Worm (Caenorhabditis elegans): ENCODE measurements around the gene F59H6.14.

Gene F59H6.14

DNA sequence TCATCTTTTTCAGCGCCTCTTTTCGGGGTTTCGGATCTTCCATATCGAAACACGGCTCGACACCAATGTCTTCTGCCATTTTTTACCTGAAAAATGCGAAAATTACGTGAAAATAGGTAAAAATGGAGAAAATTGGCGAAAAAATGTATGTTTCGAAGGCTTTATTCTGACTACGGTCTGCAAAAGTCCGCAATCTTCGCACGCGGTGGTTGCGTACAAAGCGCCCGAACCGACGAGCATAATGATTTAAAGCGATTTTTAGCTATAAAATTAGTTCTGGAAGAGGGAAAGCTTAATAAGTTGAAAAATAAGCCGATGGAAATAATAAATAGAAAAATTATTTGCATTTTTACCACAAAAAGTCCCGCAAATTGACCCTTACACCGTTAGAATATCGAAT lies 25.6 kb downstream of the F59H6.14 start, which contains the start of gene F07E5.5 (continued):
- TF ChIP-seq lin-15B (tag; optimal IDR thresholded peaks at IDR 0.05) = peak; percentile 41
- no peak for TF ChIP-seq tbx-2 (tag; optimal IDR thresholded peaks at IDR 0.05)
- peak; percentile 61 to 77 for TF ChIP-seq lin-35 (GFP tag; optimal IDR thresholded peaks at IDR 0.05)
- peak; percentile 13 for TF ChIP-seq blmp-1 (tag; optimal IDR thresholded peaks at IDR 0.05)
- no peak for TF ChIP-seq pax-3 (tag; optimal IDR thresholded peaks at IDR 0.05)
- TF ChIP-seq ama-1 (optimal IDR thresholded peaks at IDR 0.05) = no peak
- no peak for TF ChIP-seq zip-4 (GFP tag; optimal IDR thresholded peaks at IDR 0.05)
- no peak for TF ChIP-seq Y116A8C.19 (tag; optimal IDR thresholded peaks at IDR 0.05; ENCODE audit: borderline replicate concordance)
- no peak for TF ChIP-seq sox-4 (tag; optimal IDR thresholded peaks at IDR 0.05)
- no peak for TF ChIP-seq tlp-1 (tag; optimal IDR thresholded peaks at IDR 0.05)
- peak; percentile 43 for TF ChIP-seq fkh-8 (tag; optimal IDR thresholded peaks at IDR 0.05)
- TF ChIP-seq ceh-88 (GFP tag; IDR thresholded peaks at IDR 0.05) = no peak
- TF ChIP-seq efl-3 (GFP tag; optimal IDR thresholded peaks at IDR 0.05) = no peak
- no peak for TF ChIP-seq mab-9 (GFP tag; IDR thresholded peaks at IDR 0.05)
- TF ChIP-seq unc-98 (GFP tag; IDR thresholded peaks at IDR 0.05) = no peak
- peak; percentile 28 for TF ChIP-seq elt-2 (tag; optimal IDR thresholded peaks at IDR 0.05)
- TF ChIP-seq nhr-76 (tag; optimal IDR thresholded peaks at IDR 0.05) = no peak
- no peak for TF ChIP-seq nhr-47 (tag; optimal IDR thresholded peaks at IDR 0.05)
- no peak for TF ChIP-seq C04F5.9 (tag; optimal IDR thresholded peaks at IDR 0.05)
- TF ChIP-seq mep-1 (tag; optimal IDR thresholded peaks at IDR 0.05) = peak; percentile 77
- TF ChIP-seq unc-62 (GFP tag; optimal IDR thresholded peaks at IDR 0.05) = no peak
- peak; percentile 14 for TF ChIP-seq nhr-11 (tag; optimal IDR thresholded peaks at IDR 0.05)
- no peak for TF ChIP-seq ets-5 (GFP tag; IDR thresholded peaks at IDR 0.05)
- peak; percentile 23 for TF ChIP-seq snpc-4 (tag; optimal IDR thresholded peaks at IDR 0.05)
- TF ChIP-seq mef-2 (tag; optimal IDR thresholded peaks at IDR 0.05) = no peak
- no peak for TF ChIP-seq ceh-63 (GFP tag; optimal IDR thresholded peaks at IDR 0.05)
- TF ChIP-seq nhr-71 (tag; optimal IDR thresholded peaks at IDR 0.05) = no peak
- no peak for TF ChIP-seq unc-30 (tag; optimal IDR thresholded peaks at IDR 0.05)
- TF ChIP-seq nhr-77 (tag; optimal IDR thresholded peaks at IDR 0.05) = no peak
- no peak for TF ChIP-seq aha-1 (tag; optimal IDR thresholded peaks at IDR 0.05)
- TF ChIP-seq ceh-82 (tag; optimal IDR thresholded peaks at IDR 0.05) = peak; percentile 19 to 66 (median 64)
- no peak for TF ChIP-seq snu-23 (GFP tag; optimal IDR thresholded peaks at IDR 0.05)
- TF ChIP-seq mdl-1 (tag; optimal IDR thresholded peaks at IDR 0.05) = peak in 1 of 2 experiments; percentile 14
- peak; percentile 55 for TF ChIP-seq skn-1 (tag; optimal IDR thresholded peaks at IDR 0.05)
- TF ChIP-seq dpl-1 (GFP tag; optimal IDR thresholded peaks at IDR 0.05) = peak; percentile 54 to 78 (median 74)
- TF ChIP-seq lin-13 (GFP tag; optimal IDR thresholded peaks at IDR 0.05) = peak; percentile 4
- no peak for TF ChIP-seq ztf-4 (tag; optimal IDR thresholded peaks at IDR 0.05)
- TF ChIP-seq fkh-10 (GFP tag; optimal IDR thresholded peaks at IDR 0.05) = no peak
- peak; percentile 46 for TF ChIP-seq C16A3.4 (tag; optimal IDR thresholded peaks at IDR 0.05)
- TF ChIP-seq vab-15 (tag; optimal IDR thresholded peaks at IDR 0.05) = peak; percentile 27
- no peak for TF ChIP-seq hlh-17 (GFP tag; optimal IDR thresholded peaks at IDR 0.05; ENCODE audit: borderline replicate concordance)
- TF ChIP-seq lin-14 (GFP tag; optimal IDR thresholded peaks at IDR 0.05) = no peak
- no peak for TF ChIP-seq hpl-2 (GFP tag; optimal IDR thresholded peaks at IDR 0.05)
- peak; percentile 49 for TF ChIP-seq nhr-19 (GFP tag; conservative IDR thresholded peaks at IDR 0.05)
- TF ChIP-seq nhr-85 (tag) = peak; percentile 68

DNA sequence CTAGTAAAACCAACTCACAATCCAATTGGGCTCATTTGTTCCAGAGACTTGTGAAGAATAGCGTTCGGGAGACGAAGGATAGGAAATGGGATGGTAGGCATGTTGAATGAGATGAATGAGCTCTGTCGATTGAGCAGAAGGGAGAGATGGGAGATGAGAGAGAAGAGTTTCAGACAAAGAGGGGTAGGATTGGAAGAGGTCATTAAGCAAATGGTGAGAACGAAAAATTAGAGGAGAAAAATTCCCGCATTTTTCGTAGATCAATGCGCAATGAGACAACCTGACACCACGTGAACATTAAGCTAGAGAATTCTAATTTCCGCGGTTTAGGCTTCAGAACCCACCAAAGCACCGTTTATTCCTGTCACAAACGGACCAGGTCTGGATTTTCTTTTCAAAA lies 30.6 kb downstream of the F59H6.14 start, which contains the start of gene F07E5.13:
TSS of gene F07E5.13 (minus strand) at position 101 of the 400 bp plus-strand sequence.
- no peak for TF ChIP-seq skn-1 (tag; optimal IDR thresholded peaks at IDR 0.05)
- no peak for TF ChIP-seq zag-1 (tag; optimal IDR thresholded peaks at IDR 0.05)
- TF ChIP-seq alr-1 (tag; optimal IDR thresholded peaks at IDR 0.05; ENCODE audit: borderline replicate concordance) = no peak
- no peak for TF ChIP-seq nhr-237 (tag; optimal IDR thresholded peaks at IDR 0.05)
- no peak for TF ChIP-seq F16B12.6 (tag; optimal IDR thresholded peaks at IDR 0.05)
- TF ChIP-seq ztf-11 (tag; optimal IDR thresholded peaks at IDR 0.05) = no peak
- no peak for TF ChIP-seq mab-9 (GFP tag; IDR thresholded peaks at IDR 0.05)
- no peak for TF ChIP-seq ceh-90 (tag; optimal IDR thresholded peaks at IDR 0.05)
- TF ChIP-seq lsy-2 (tag; optimal IDR thresholded peaks at IDR 0.05) = no peak
- TF ChIP-seq irx-1 (tag; optimal IDR thresholded peaks at IDR 0.05) = no peak
- TF ChIP-seq nhr-12 (tag; optimal IDR thresholded peaks at IDR 0.05) = no peak
- TF ChIP-seq grh-1 (GFP tag; IDR thresholded peaks at IDR 0.05) = no peak

All from whole organism, L1 larva.